Fruit fly (Drosophila melanogaster): Measurements from ENCODE around the gene AhcyL2.
A peak's percentile ranks its signal among the peaks of the same experiment; 100 is the strongest.

AhcyL2 gene

DNA sequence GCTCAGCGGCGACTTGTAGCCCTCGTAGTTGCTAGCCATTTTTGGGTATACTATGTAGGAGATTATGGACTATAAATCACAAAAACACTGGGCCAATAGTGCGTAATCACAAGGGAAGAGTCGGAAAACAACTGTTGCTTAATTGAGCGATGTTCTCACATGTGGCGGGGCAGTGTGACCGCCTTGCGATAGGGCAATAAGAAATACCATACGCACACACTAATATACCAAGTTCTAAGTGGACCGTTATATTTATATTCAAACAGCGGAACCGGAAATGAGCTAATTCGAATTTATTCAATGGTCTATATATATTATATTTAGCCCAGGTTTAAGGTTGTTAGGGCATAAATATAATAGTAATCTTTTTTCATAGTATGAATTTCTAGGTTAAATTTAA lies 39.0 kb upstream of the AhcyL2 start, which contains the start of gene Adsl (continued):
- TF ChIP-seq gsb (GFP tag; IDR thresholded peaks at IDR 0.05): no peak
- TF ChIP-seq peb (GFP tag; IDR thresholded peaks at IDR 0.05): no peak
- TF ChIP-seq pb (GFP tag; optimal IDR thresholded peaks at IDR 0.05): peak; percentile 11
- TF ChIP-seq CG11093 (GFP tag; IDR thresholded peaks at IDR 0.05): no peak
- peak; percentile 68 for TF ChIP-seq E2f2 (GFP tag; IDR thresholded peaks at IDR 0.05)
- peak; percentile 3 for TF ChIP-seq cato (GFP tag; optimal IDR thresholded peaks at IDR 0.05; ENCODE audit: borderline replicate concordance)
- peak; percentile 43 for TF ChIP-seq CG1024 (GFP tag; IDR thresholded peaks at IDR 0.05)
- peak; percentile 60 for TF ChIP-seq Jarid2 (GFP tag; optimal IDR thresholded peaks at IDR 0.05)
- no peak for TF ChIP-seq nerfin-1 (tag; optimal IDR thresholded peaks at IDR 0.05)
- peak; percentile 85 for TF ChIP-seq CG6813 (GFP tag; optimal IDR thresholded peaks at IDR 0.05)
- no peak for TF ChIP-seq CG7357 (GFP tag; IDR thresholded peaks at IDR 0.05)
- TF ChIP-seq ERR (GFP tag; optimal IDR thresholded peaks at IDR 0.05): no peak
- no peak for TF ChIP-seq cas (GFP tag; IDR thresholded peaks at IDR 0.05)
- TF ChIP-seq CG18764 (GFP tag; optimal IDR thresholded peaks at IDR 0.05): peak; percentile 32
- TF ChIP-seq CG8359 (GFP tag; optimal IDR thresholded peaks at IDR 0.05; ENCODE audit: borderline replicate concordance): peak; percentile 60
- TF ChIP-seq CG3726 (GFP tag; IDR thresholded peaks at IDR 0.05): no peak
- no peak for TF ChIP-seq CG12236 (GFP tag; optimal IDR thresholded peaks at IDR 0.05)
- no peak for TF ChIP-seq Optix (GFP tag; IDR thresholded peaks at IDR 0.05)
- no peak for TF ChIP-seq rib (GFP tag; IDR thresholded peaks at IDR 0.05)
- TF ChIP-seq CG13287 (GFP tag; IDR thresholded peaks at IDR 0.05; ENCODE audit: partially characterized antibody): peak; percentile 60; the same call in 1 of the 2 replicates
- TF ChIP-seq Nf-YB (GFP tag; optimal IDR thresholded peaks at IDR 0.05): peak; percentile 53
- no peak for TF ChIP-seq CG14860 (GFP tag; IDR thresholded peaks at IDR 0.05; ENCODE audit: partially characterized antibody)
- TF ChIP-seq Scr (GFP tag; IDR thresholded peaks at IDR 0.05; ENCODE audit: partially characterized antibody): peak; percentile 33; the same call in 1 of the 2 replicates
- TF ChIP-seq gsb-n (tag; optimal IDR thresholded peaks at IDR 0.05): peak; percentile 83
- TF ChIP-seq Hsf (GFP tag; optimal IDR thresholded peaks at IDR 0.05): peak; percentile 32
- TF ChIP-seq CG1603 (tag; optimal IDR thresholded peaks at IDR 0.05): peak; percentile 84
- TF ChIP-seq tap (tag; optimal IDR thresholded peaks at IDR 0.05): peak; percentile 48
- TF ChIP-seq Pdp1 (GFP tag; optimal IDR thresholded peaks at IDR 0.05): peak in 1 of 2 experiments; percentile 84
- TF ChIP-seq CG10274 (GFP tag; optimal IDR thresholded peaks at IDR 0.05): peak; percentile 34
- no peak for TF ChIP-seq Adf1 (GFP tag; IDR thresholded peaks at IDR 0.05)
- TF ChIP-seq Mrtf (GFP tag; IDR thresholded peaks at IDR 0.05): no peak
- TF ChIP-seq CG14710 (tag; optimal IDR thresholded peaks at IDR 0.05): peak; percentile 79
- no peak for TF ChIP-seq hkb (optimal IDR thresholded peaks at IDR 0.05)
- TF ChIP-seq hkb (GFP tag; IDR thresholded peaks at IDR 0.05): peak; percentile 73
- no peak for TF ChIP-seq unpg (GFP tag; optimal IDR thresholded peaks at IDR 0.05)
- no peak for TF ChIP-seq Atf-2 (GFP tag; optimal IDR thresholded peaks at IDR 0.05)
- TF ChIP-seq CG32532 (GFP tag; IDR thresholded peaks at IDR 0.05): peak; percentile 51; the same call in 1 of the 2 replicates
- TF ChIP-seq mirr (GFP tag; optimal IDR thresholded peaks at IDR 0.05): peak; percentile 30
- TF ChIP-seq Max (GFP tag; optimal IDR thresholded peaks at IDR 0.05): peak; percentile 86
- TF ChIP-seq CG15479 (GFP tag; optimal IDR thresholded peaks at IDR 0.05): peak; percentile 5
- peak; percentile 68; the same call in 2 of the 3 replicates for TF ChIP-seq otp (GFP tag; IDR thresholded peaks at IDR 0.05)
- peak; percentile 67 for TF ChIP-seq HLHmδ (GFP tag; optimal IDR thresholded peaks at IDR 0.05)
- TF ChIP-seq CG9817 (tag; optimal IDR thresholded peaks at IDR 0.05): peak; percentile 58
- peak; percentile 91 for TF ChIP-seq dm (GFP tag; optimal IDR thresholded peaks at IDR 0.05)
- peak; percentile 2 to 9 for TF ChIP-seq dpn (GFP tag; optimal IDR thresholded peaks at IDR 0.05)
- TF ChIP-seq B-H2 (GFP tag; optimal IDR thresholded peaks at IDR 0.05): no peak
- peak; percentile 41 for TF ChIP-seq Camta (GFP tag; optimal IDR thresholded peaks at IDR 0.05)
- TF ChIP-seq Hey (tag; optimal IDR thresholded peaks at IDR 0.05): peak; percentile 14
- peak; percentile 42 for TF ChIP-seq CG30403 (GFP tag; optimal IDR thresholded peaks at IDR 0.05)
- TF ChIP-seq NfI (GFP tag; optimal IDR thresholded peaks at IDR 0.05): peak; percentile 83
- no peak for TF ChIP-seq CG32772 (GFP tag; IDR thresholded peaks at IDR 0.05)

All from whole organism, embryonic.